Worm (Caenorhabditis elegans) whole organism, L4/young adult: ENCODE results near the gene T28A11.2.

Experiments
- W03F9.2 ChIP-seq: fragments of 150-350 bp; optimal IDR thresholded peaks from 2 replicates; lab custom pipeline; 2014; ENCODE audit warnings: missing biosample characterization, missing genetic modification characterization
- dao-5 ChIP-seq: sonication (generic microtip); optimal IDR thresholded peaks from 2 replicates; lab custom pipeline; 2016; ENCODE audit warnings: missing genotype, missing genetic modification characterization, moderate library complexity, missing compliant biosample characterization
- him-1 ChIP-seq: sonication (generic microtip); optimal IDR thresholded peaks from 2 replicates; lab custom pipeline; 2016; ENCODE audit warnings: missing genotype, missing genetic modification reagents, missing genetic modification characterization, missing compliant biosample characterization

DNA sequence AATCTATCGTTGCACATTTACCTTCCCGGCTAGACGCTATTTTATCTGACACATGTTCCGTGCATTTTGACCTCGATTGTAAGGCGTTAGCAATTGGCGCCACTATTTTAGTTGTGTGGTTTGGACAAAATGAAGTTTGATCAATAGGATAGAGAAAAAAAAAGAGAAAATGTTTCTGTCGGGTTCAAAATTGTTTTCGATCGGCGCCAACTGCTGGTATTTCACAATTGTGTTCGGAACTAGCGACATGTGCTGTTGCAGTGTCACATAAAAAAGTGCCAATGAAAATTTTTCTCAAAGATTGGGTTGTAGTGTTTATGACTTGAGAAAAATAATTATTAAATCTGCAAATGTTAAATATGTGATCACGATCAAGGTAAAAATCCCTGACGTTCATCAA, 1.0 kb upstream of the T28A11.2 start:
- TF ChIP-seq him-1 (no peak), dao-5 (tag; lab: Kevin White, UChicago) (no peak), W03F9.2 (tag; lab: Kevin White, UChicago) (no peak)
